Fruit fly (Drosophila melanogaster) whole organism, embryonic: ENCODE data around the gene dah.
A peak's percentile ranks its signal among the peaks of the same experiment; 100 is the strongest.

ENCODE experiments used
- CG10431 ChIP-seq: fragments of 200-800 bp; sonication (Bioruptor generic); optimal IDR thresholded peaks from 3 replicates; lab custom pipeline; 2018; ENCODE audit warnings: missing biosample characterization, mild to moderate bottlenecking, missing genetic modification characterization
- CG15479 ChIP-seq: fragments of 200-800 bp; sonication (Bioruptor generic); optimal IDR thresholded peaks from 3 replicates; lab custom pipeline; 2019; ENCODE audit warnings: missing biosample characterization, mild to moderate bottlenecking, missing genetic modification characterization, moderate library complexity
- CG1647 ChIP-seq: fragments of 200-800 bp; sonication (Bioruptor generic); optimal IDR thresholded peaks from 3 replicates; lab custom pipeline; 2016; ENCODE audit warnings: missing biosample characterization, missing genetic modification characterization
- CG17802 ChIP-seq: fragments of 200-800 bp; sonication (Bioruptor generic); optimal IDR thresholded peaks from 2 replicates; lab custom pipeline; 2018; ENCODE audit warnings: missing biosample characterization, mild to moderate bottlenecking, missing genetic modification characterization, moderate library complexity
- CG18262 ChIP-seq: fragments of 200-800 bp; optimal IDR thresholded peaks from 3 replicates; lab custom pipeline; 2019; ENCODE audit warnings: missing biosample characterization, mild to moderate bottlenecking, missing genetic modification characterization, moderate library complexity
- CG2129 ChIP-seq: fragments of 200-800 bp; sonication (Bioruptor generic); IDR thresholded peaks from 2 replicates; pipeline ENCODE4 v1.3.6; 2022; ENCODE audit warnings: missing biosample characterization, missing genetic modification characterization; ENCODE audit not compliant: partially characterized antibody
- CG4820 ChIP-seq: fragments of 200-800 bp; sonication (Bioruptor generic); optimal IDR thresholded peaks from 3 replicates; lab custom pipeline; 2016; ENCODE audit warnings: missing biosample characterization, missing genetic modification characterization
- CG4854 ChIP-seq: fragments of 200-800 bp; sonication (Bioruptor generic); optimal IDR thresholded peaks from 2 replicates; lab custom pipeline; 2016; ENCODE audit warnings: missing biosample characterization, missing genetic modification characterization, inconsistent platforms
- CG6854 ChIP-seq: fragments of 200-800 bp; sonication (Bioruptor generic); optimal IDR thresholded peaks from 3 replicates; lab custom pipeline; 2017; ENCODE audit warnings: missing biosample characterization, mild to moderate bottlenecking, missing genetic modification characterization
- CG8089 ChIP-seq: fragments of 200-800 bp; sonication (Bioruptor generic); optimal IDR thresholded peaks from 3 replicates; lab custom pipeline; 2016; ENCODE audit warnings: missing biosample characterization, missing genetic modification characterization
- CG8478 ChIP-seq: fragments of >200 bp; optimal IDR thresholded peaks from 2 replicates; lab custom pipeline; 2018
- Camta ChIP-seq: fragments of 200-800 bp; sonication (Bioruptor generic); optimal IDR thresholded peaks from 2 replicates; lab custom pipeline; 2016; ENCODE audit warnings: missing biosample characterization, missing genetic modification characterization
- Dip3 ChIP-seq: fragments of 200-800 bp; sonication (Bioruptor generic); optimal IDR thresholded peaks from 3 replicates; lab custom pipeline; 2016; ENCODE audit warnings: missing biosample characterization, missing genetic modification characterization
- Doc3 ChIP-seq: fragments of 200-800 bp; sonication (Bioruptor generic); IDR thresholded peaks from 3 replicates; pipeline ENCODE4 v1.3.6; 2022; ENCODE audit warnings: missing biosample characterization, missing genetic modification characterization; ENCODE audit not compliant: partially characterized antibody
- Dp ChIP-seq: fragments of 200-800 bp; sonication (Bioruptor generic); optimal IDR thresholded peaks from 2 replicates; lab custom pipeline; 2018; ENCODE audit warnings: missing biosample characterization, mild to moderate bottlenecking, missing genetic modification characterization, moderate library complexity
- Fer3 ChIP-seq: fragments of 200-800 bp; sonication (Bioruptor generic); optimal IDR thresholded peaks from 2 replicates; lab custom pipeline; 2018; ENCODE audit warnings: missing biosample characterization, mild to moderate bottlenecking, missing genetic modification characterization, moderate library complexity
- Gug ChIP-seq: fragments of 200-800 bp; sonication (Bioruptor generic); IDR thresholded peaks from 4 replicates; pipeline ENCODE4 v1.3.6; 2022; ENCODE audit warnings: missing biosample characterization, missing genetic modification characterization
- Lpt ChIP-seq: fragments of >200 bp; optimal IDR thresholded peaks from 2 replicates; lab custom pipeline; 2018; ENCODE audit warnings: missing biosample characterization, missing genetic modification characterization
- Mes4 ChIP-seq: fragments of 200-800 bp; sonication (Bioruptor generic); optimal IDR thresholded peaks from 2 replicates; lab custom pipeline; 2016; ENCODE audit warnings: missing biosample characterization, missing genetic modification characterization
- Neu2 ChIP-seq: fragments of 200-800 bp; sonication (Bioruptor generic); optimal IDR thresholded peaks from 3 replicates; lab custom pipeline; 2016; ENCODE audit warnings: missing biosample characterization, missing genetic modification characterization, borderline replicate concordance
- Opbp ChIP-seq: fragments of 200-800 bp; sonication (Bioruptor generic); IDR thresholded peaks from 3 replicates; pipeline ENCODE4 v1.3.6; 2022; ENCODE audit warnings: missing biosample characterization, missing genetic modification characterization; ENCODE audit not compliant: partially characterized antibody
- Ravus ChIP-seq: fragments of 200-800 bp; sonication (Bioruptor generic); IDR thresholded peaks from 2 replicates; pipeline ENCODE4 v1.3.6; 2022; ENCODE audit warnings: missing biosample characterization, missing genetic modification characterization
- Rx ChIP-seq: fragments of 200-800 bp; sonication (Bioruptor generic); IDR thresholded peaks from 2 replicates; pipeline ENCODE4 v1.3.6; 2022; ENCODE audit warnings: missing biosample characterization, missing genetic modification characterization
- Sry-δ ChIP-seq: fragments of 200-800 bp; sonication (Bioruptor generic); optimal IDR thresholded peaks from 2 replicates; lab custom pipeline; 2016; ENCODE audit warnings: missing biosample characterization, missing genetic modification characterization
- Stat92E ChIP-seq, 3 experiments: fragments of >200 bp in 2 of 3; fragments of 200-800 bp in 1 of 3; sonication (Bioruptor generic) in 1 of 3; optimal IDR thresholded peaks; 2 replicates each; lab custom pipeline; 2017 to 2019; ENCODE audit warnings: missing biosample characterization in 3 of 3, missing genetic modification characterization in 3 of 3, mild to moderate bottlenecking in 1 of 3, moderate library complexity in 1 of 3
- bigmax ChIP-seq: fragments of 200-800 bp; sonication (Bioruptor generic); optimal IDR thresholded peaks from 2 replicates; lab custom pipeline; 2018; ENCODE audit warnings: missing biosample characterization, mild to moderate bottlenecking, missing genetic modification characterization
- chm ChIP-seq: fragments of 200-800 bp; sonication (Bioruptor generic); IDR thresholded peaks from 2 replicates; pipeline ENCODE4 v1.3.6; 2022; ENCODE audit warnings: missing biosample characterization, missing genetic modification characterization
- croc ChIP-seq: fragments of 200-800 bp; sonication (Bioruptor generic); conservative IDR thresholded peaks from 3 replicates; pipeline ENCODE4 v1.3.6; 2022; ENCODE audit warnings: missing biosample characterization, missing genetic modification characterization
- fru ChIP-seq: fragments of >200 bp; optimal IDR thresholded peaks from 2 replicates; lab custom pipeline; 2017
- ham ChIP-seq: fragments of 200-800 bp; sonication (Bioruptor generic); IDR thresholded peaks from 2 replicates; pipeline ENCODE4 v1.3.6; 2022; ENCODE audit warnings: missing biosample characterization, missing genetic modification characterization
- hb ChIP-seq: fragments of 200-800 bp; sonication (Bioruptor generic); IDR thresholded peaks from 3 replicates; pipeline ENCODE4 v1.3.6; 2022; ENCODE audit warnings: missing biosample characterization, missing genetic modification characterization; ENCODE audit not compliant: partially characterized antibody
- hkb ChIP-seq, 2 experiments: fragments of 200-800 bp in 1 of 2; fragments of >200 bp in 1 of 2; sonication (Bioruptor generic) in 1 of 2; IDR thresholded peaks in 1 of 2; optimal IDR thresholded peaks in 1 of 2; 2 replicates each; pipeline versions ENCODE4 v1.3.6 to Lab custom; 2017 to 2022; ENCODE audit warnings: missing biosample characterization in 1 of 2, missing genetic modification characterization in 1 of 2
- hth ChIP-seq: fragments of >200 bp; optimal IDR thresholded peaks from 2 replicates; lab custom pipeline; 2017; ENCODE audit warnings: inconsistent platforms
- mld ChIP-seq: fragments of 200-800 bp; sonication (Bioruptor generic); IDR thresholded peaks from 3 replicates; pipeline ENCODE4 v1.3.6; 2022; ENCODE audit warnings: missing biosample characterization, missing genetic modification characterization; ENCODE audit not compliant: partially characterized antibody
- oc ChIP-seq: fragments of 200-800 bp; sonication (Bioruptor generic); optimal IDR thresholded peaks from 2 replicates; lab custom pipeline; 2018; ENCODE audit warnings: missing biosample characterization, mild to moderate bottlenecking, missing genetic modification characterization, moderate library complexity
- pita ChIP-seq: fragments of 200-800 bp; sonication (Bioruptor generic); optimal IDR thresholded peaks from 2 replicates; lab custom pipeline; 2017; ENCODE audit warnings: missing biosample characterization, mild to moderate bottlenecking, missing genetic modification characterization
- prd ChIP-seq, 3 experiments: fragments of >200 bp in 2 of 3; fragments of 200-800 bp in 1 of 3; sonication (Bioruptor generic) in 1 of 3; optimal IDR thresholded peaks in 2 of 3; IDR thresholded peaks in 1 of 3; 2 replicates in 2 of 3; 3 replicates in 1 of 3; pipeline versions ENCODE4 v1.3.6 to Lab custom; 2017 to 2022; ENCODE audit warnings: missing biosample characterization in 1 of 3, missing genetic modification characterization in 1 of 3
- pzg ChIP-seq: fragments of 200-800 bp; sonication (Bioruptor generic); optimal IDR thresholded peaks from 3 replicates; lab custom pipeline; 2018; ENCODE audit warnings: missing biosample characterization, mild to moderate bottlenecking, missing genetic modification characterization, moderate library complexity
- rib ChIP-seq: fragments of 200-800 bp; sonication (Bioruptor generic); IDR thresholded peaks from 2 replicates; pipeline ENCODE4 v1.3.6; 2022; ENCODE audit warnings: missing biosample characterization, missing genetic modification characterization
- schlank ChIP-seq: fragments of 200-800 bp; sonication (Bioruptor generic); optimal IDR thresholded peaks from 2 replicates; lab custom pipeline; 2018; ENCODE audit warnings: missing biosample characterization, mild to moderate bottlenecking, missing genetic modification characterization
- shn ChIP-seq: fragments of 200-800 bp; sonication (Bioruptor generic); optimal IDR thresholded peaks from 3 replicates; lab custom pipeline; 2016; ENCODE audit warnings: missing biosample characterization, missing genetic modification characterization
- sna ChIP-seq: fragments of 200-800 bp; sonication (Bioruptor generic); IDR thresholded peaks from 2 replicates; pipeline ENCODE4 v1.3.6; 2022; ENCODE audit warnings: missing biosample characterization, missing genetic modification characterization; ENCODE audit not compliant: partially characterized antibody
- stc ChIP-seq: fragments of 200-800 bp; sonication (Bioruptor generic); IDR thresholded peaks from 2 replicates; pipeline ENCODE4 v1.3.6; 2022; ENCODE audit warnings: missing biosample characterization, missing genetic modification characterization
- stwl ChIP-seq: fragments of 200-800 bp; sonication (Bioruptor generic); optimal IDR thresholded peaks from 3 replicates; lab custom pipeline; 2018; ENCODE audit warnings: missing biosample characterization, mild to moderate bottlenecking, missing genetic modification characterization, moderate library complexity
- tap ChIP-seq: fragments of 200-800 bp; optimal IDR thresholded peaks from 3 replicates; lab custom pipeline; 2019; ENCODE audit warnings: missing biosample characterization, mild to moderate bottlenecking, missing genetic modification characterization, moderate library complexity
- tgo ChIP-seq: fragments of 200-800 bp; sonication (Bioruptor generic); IDR thresholded peaks from 3 replicates; pipeline ENCODE4 v1.3.6; 2022; ENCODE audit warnings: missing biosample characterization, missing genetic modification characterization
- tin ChIP-seq: fragments of 200-800 bp; sonication (Bioruptor generic); optimal IDR thresholded peaks from 3 replicates; lab custom pipeline; 2016; ENCODE audit warnings: missing biosample characterization, missing genetic modification characterization
- ttk ChIP-seq: fragments of 200-800 bp; sonication (Bioruptor generic); IDR thresholded peaks from 2 replicates; pipeline ENCODE4 v2.1.2; 2022; ENCODE audit warnings: missing biosample characterization, missing genetic modification characterization
- unc-4 ChIP-seq: fragments of 200-800 bp; sonication (Bioruptor generic); IDR thresholded peaks from 2 replicates; pipeline ENCODE4 v1.3.6; 2022; ENCODE audit warnings: missing biosample characterization, missing genetic modification characterization; ENCODE audit not compliant: partially characterized antibody
- unpg ChIP-seq: fragments of 200-800 bp; sonication (Bioruptor generic); optimal IDR thresholded peaks from 3 replicates; lab custom pipeline; 2018; ENCODE audit warnings: missing biosample characterization, mild to moderate bottlenecking, missing genetic modification characterization, moderate library complexity

dah gene

DNA sequence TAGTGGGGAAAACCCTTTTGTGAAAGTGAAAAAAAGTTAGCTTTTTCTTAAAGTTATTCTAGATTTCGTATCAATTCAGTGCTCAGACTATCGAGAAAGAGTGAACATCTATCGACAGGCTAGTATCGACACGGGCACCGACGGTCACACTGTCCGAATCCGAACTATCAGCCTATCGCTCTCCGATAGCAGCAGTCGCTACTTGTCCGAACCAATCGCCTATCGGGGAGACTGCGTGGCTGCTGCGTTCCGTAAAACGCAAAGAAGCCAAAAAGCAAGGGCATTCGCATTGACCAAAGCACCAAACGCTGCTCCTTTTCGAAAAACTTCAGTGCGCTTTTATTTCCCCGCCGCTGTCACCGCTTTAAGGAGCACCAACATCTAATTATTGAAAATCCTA, 8.9 kb upstream of the dah start, which contains the start of gene Top1 (continued):
- no peak for TF ChIP-seq prd (optimal IDR thresholded peaks at IDR 0.05; lab: Kevin White, UChicago)
- TF ChIP-seq prd (GFP tag; IDR thresholded peaks at IDR 0.05; lab: Robert Waterston, UW) = peak; percentile 38; the same call in 2 of the 3 replicates
- peak; percentile 96 for TF ChIP-seq mld
- TF ChIP-seq unc-4 (GFP tag; lab: Robert Waterston, UW) = peak; percentile 97
- peak; percentile 91 for TF ChIP-seq CG2129 (GFP tag; lab: Robert Waterston, UW)
- TF ChIP-seq Gug (GFP tag; lab: Robert Waterston, UW) = peak; percentile 41; the same call in 1 of the 4 replicates
- TF ChIP-seq CG18262 (tag; lab: Kevin White, UChicago) = no peak
- TF ChIP-seq stc (GFP tag; lab: Robert Waterston, UW) = no peak
- TF ChIP-seq tin (GFP tag; lab: Kevin White, UChicago) = peak; percentile 25
- TF ChIP-seq Neu2 = no peak
- no peak for TF ChIP-seq CG15479 (GFP tag; lab: Kevin White, UChicago)
- TF ChIP-seq CG4854 (GFP tag; lab: Kevin White, UChicago) = no peak
- no peak for TF ChIP-seq Mes4 (GFP tag; lab: Kevin White, UChicago)
- TF ChIP-seq fru (lab: Kevin White, UChicago) = no peak
- TF ChIP-seq Rx (GFP tag; lab: Robert Waterston, UW) = no peak
- TF ChIP-seq Dp (GFP tag; lab: Kevin White, UChicago) = peak; percentile 31
- TF ChIP-seq CG1647 (GFP tag; lab: Kevin White, UChicago) = no peak
- TF ChIP-seq Doc3 = peak; percentile 93
- TF ChIP-seq hth (lab: Kevin White, UChicago) = no peak
- TF ChIP-seq rib = 0 out of 2 replicates have a peak, but pooled peaks have one; percentile 12
- no peak for TF ChIP-seq CG6854
- TF ChIP-seq chm (GFP tag; lab: Robert Waterston, UW) = 0 out of 2 replicates have a peak, but pooled peaks have one; percentile 8
- TF ChIP-seq CG8089 = no peak
- peak; percentile 80 for TF ChIP-seq stwl (tag; lab: Kevin White, UChicago)
- TF ChIP-seq hb (GFP tag; lab: Robert Waterston, UW) = peak; percentile 95
- no peak for TF ChIP-seq schlank (tag; lab: Kevin White, UChicago)
- peak; percentile 10 for TF ChIP-seq Fer3 (tag; lab: Kevin White, UChicago)
- TF ChIP-seq shn (GFP tag; lab: Kevin White, UChicago) = no peak
- TF ChIP-seq pzg (GFP tag; lab: Kevin White, UChicago) = peak; percentile 92
- TF ChIP-seq Opbp (GFP tag; lab: Robert Waterston, UW) = peak; percentile 97
- TF ChIP-seq ttk (GFP tag; lab: Robert Waterston, UW) = no peak
- no peak for TF ChIP-seq pita (GFP tag; lab: Kevin White, UChicago)
- no peak for TF ChIP-seq Lpt (GFP tag; lab: Kevin White, UChicago)
- no peak for TF ChIP-seq CG4820 (GFP tag; lab: Kevin White, UChicago)
- TF ChIP-seq sna (GFP tag; lab: Robert Waterston, UW) = peak; percentile 86
- TF ChIP-seq croc (GFP tag; lab: Robert Waterston, UW) = no peak
- TF ChIP-seq bigmax (GFP tag; lab: Kevin White, UChicago) = no peak
- TF ChIP-seq unpg (GFP tag; lab: Kevin White, UChicago) = no peak
- no peak for TF ChIP-seq tap (tag; lab: Kevin White, UChicago)
- peak in 1 of 3 experiments; percentile 2 for TF ChIP-seq Stat92E (GFP tag; optimal IDR thresholded peaks at IDR 0.05; lab: Kevin White, UChicago)
- no peak for TF ChIP-seq CG10431 (GFP tag; lab: Kevin White, UChicago)
- no peak for TF ChIP-seq hkb (optimal IDR thresholded peaks at IDR 0.05; lab: Kevin White, UChicago)
- TF ChIP-seq hkb (GFP tag; IDR thresholded peaks at IDR 0.05; lab: Robert Waterston, UW) = no peak
- no peak for TF ChIP-seq tgo
- TF ChIP-seq oc (tag; lab: Kevin White, UChicago) = no peak
- no peak for TF ChIP-seq CG8478 (lab: Kevin White, UChicago)
- TF ChIP-seq CG17802 (tag; lab: Kevin White, UChicago) = no peak
- no peak for TF ChIP-seq Ravus (GFP tag; lab: Robert Waterston, UW)
- TF ChIP-seq ham (GFP tag; lab: Robert Waterston, UW) = 0 out of 2 replicates have a peak, but pooled peaks have one; percentile 39
- TF ChIP-seq Dip3 (GFP tag; lab: Kevin White, UChicago) = peak; percentile 6
- TF ChIP-seq Camta (GFP tag; lab: Kevin White, UChicago) = no peak
- TF ChIP-seq Sry-δ (GFP tag; lab: Kevin White, UChicago) = peak; percentile 85
